Worm (Caenorhabditis elegans): ENCODE results near the gene H03G16.6.

H03G16.6 gene

DNA sequence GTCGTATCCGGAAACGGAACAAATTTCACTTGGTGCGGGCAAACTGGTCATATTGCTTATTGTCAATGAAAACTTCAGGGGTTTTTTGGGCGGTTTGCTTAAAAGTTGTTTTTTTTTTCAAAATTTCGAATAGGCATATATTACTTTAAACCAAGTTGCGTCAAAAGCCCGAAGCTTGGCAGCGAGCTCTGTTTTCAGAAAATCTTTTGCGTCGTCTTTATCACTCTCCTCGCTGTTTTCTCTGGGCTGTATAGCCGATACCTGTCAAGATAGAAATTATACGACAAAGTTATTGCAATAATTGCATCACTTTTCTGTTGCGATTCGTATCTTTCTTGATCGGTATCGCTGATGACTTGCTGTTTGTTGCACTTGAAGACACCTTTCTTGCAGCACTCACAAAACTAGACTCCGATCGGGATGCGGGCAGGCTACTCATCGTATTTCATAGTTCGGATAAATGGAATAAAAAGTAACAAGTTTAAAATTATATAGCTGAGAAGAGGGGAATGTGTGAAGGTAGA is 23.6 kb downstream of the H03G16.6 start, which contains the start of the genes H40L08.3 and H40L08.9:
Gene H40L08.3, minus strand, starts transcription at position 51 of the 524 bp plus-strand sequence.
Gene H40L08.9, minus strand, starts transcription at position 439 of the 524 bp plus-strand sequence.
- TF ChIP-seq unc-62 (GFP tag; optimal IDR thresholded peaks at IDR 0.05) = no peak
- TF ChIP-seq C04F5.9 (tag; optimal IDR thresholded peaks at IDR 0.05) = no peak
- TF ChIP-seq dpl-1 (GFP tag; optimal IDR thresholded peaks at IDR 0.05) = no peak
- TF ChIP-seq nhr-28 (tag; optimal IDR thresholded peaks at IDR 0.05) = no peak
- TF ChIP-seq fos-1 (tag; optimal IDR thresholded peaks at IDR 0.05) = no peak
- TF ChIP-seq grh-1 (GFP tag; IDR thresholded peaks at IDR 0.05) = no peak
- peak; percentile 3 for TF ChIP-seq rnt-1 (tag; optimal IDR thresholded peaks at IDR 0.05)
- TF ChIP-seq sup-37 (GFP tag; optimal IDR thresholded peaks at IDR 0.05) = no peak
- no peak for TF ChIP-seq mef-2 (tag; optimal IDR thresholded peaks at IDR 0.05)
- TF ChIP-seq lin-39 (tag; optimal IDR thresholded peaks at IDR 0.05) = no peak
- no peak for TF ChIP-seq mep-1 (tag; optimal IDR thresholded peaks at IDR 0.05)
- peak; percentile 72 for TF ChIP-seq nhr-85 (tag)
- TF ChIP-seq snu-23 (GFP tag; optimal IDR thresholded peaks at IDR 0.05) = no peak
- peak; percentile 21 for TF ChIP-seq lin-14 (GFP tag; optimal IDR thresholded peaks at IDR 0.05)
- TF ChIP-seq ces-1 (GFP tag; optimal IDR thresholded peaks at IDR 0.05) = no peak
- no peak for TF ChIP-seq sptf-1 (tag; optimal IDR thresholded peaks at IDR 0.05)
- TF ChIP-seq lir-3 (tag; optimal IDR thresholded peaks at IDR 0.05; ENCODE audit: poor library complexity) = no peak
- no peak for TF ChIP-seq C34B4.2 (tag; optimal IDR thresholded peaks at IDR 0.05)
- TF ChIP-seq efl-3 (GFP tag; optimal IDR thresholded peaks at IDR 0.05) = no peak
- TF ChIP-seq vab-15 (tag; optimal IDR thresholded peaks at IDR 0.05) = no peak
- TF ChIP-seq elt-3 (tag; optimal IDR thresholded peaks at IDR 0.05) = peak in 2 of 6 experiments; percentile 31 to 35
- no peak for TF ChIP-seq elt-2 (tag; optimal IDR thresholded peaks at IDR 0.05)
- no peak for TF ChIP-seq pqm-1 (tag; optimal IDR thresholded peaks at IDR 0.05)
- no peak for TF ChIP-seq egl-13 (tag; optimal IDR thresholded peaks at IDR 0.05)
- TF ChIP-seq xbp-1 (tag; optimal IDR thresholded peaks at IDR 0.05) = no peak
- no peak for TF ChIP-seq ztf-11 (tag; optimal IDR thresholded peaks at IDR 0.05)
- no peak for TF ChIP-seq nhr-77 (tag; optimal IDR thresholded peaks at IDR 0.05)
- peak; percentile 47 for TF ChIP-seq nhr-20 (tag; optimal IDR thresholded peaks at IDR 0.05)
- TF ChIP-seq ceh-82 (tag; optimal IDR thresholded peaks at IDR 0.05) = no peak
- no peak for TF ChIP-seq ama-1 (optimal IDR thresholded peaks at IDR 0.05)
- TF ChIP-seq tbx-2 (tag; optimal IDR thresholded peaks at IDR 0.05) = no peak
- peak; percentile 4 for TF ChIP-seq nhr-71 (tag; optimal IDR thresholded peaks at IDR 0.05)
- no peak for TF ChIP-seq mdl-1 (tag; optimal IDR thresholded peaks at IDR 0.05)
- TF ChIP-seq F16B12.6 (tag; optimal IDR thresholded peaks at IDR 0.05) = no peak
- TF ChIP-seq ets-5 (GFP tag; IDR thresholded peaks at IDR 0.05) = no peak
- TF ChIP-seq aly-2 (tag; optimal IDR thresholded peaks at IDR 0.05) = no peak
- TF ChIP-seq zag-1 (tag; optimal IDR thresholded peaks at IDR 0.05) = no peak
- no peak for TF ChIP-seq ceh-88 (GFP tag; IDR thresholded peaks at IDR 0.05)
- no peak for TF ChIP-seq unc-98 (GFP tag; IDR thresholded peaks at IDR 0.05)
- no peak for TF ChIP-seq pag-3 (tag; optimal IDR thresholded peaks at IDR 0.05; ENCODE audit: borderline replicate concordance, insufficient read depth)
- no peak for TF ChIP-seq hlh-4 (tag; optimal IDR thresholded peaks at IDR 0.05)
- TF ChIP-seq ztf-4 (tag; optimal IDR thresholded peaks at IDR 0.05) = no peak
- no peak for TF ChIP-seq alr-1 (tag; optimal IDR thresholded peaks at IDR 0.05; ENCODE audit: borderline replicate concordance)
- no peak for TF ChIP-seq jun-1 (tag; optimal IDR thresholded peaks at IDR 0.05)
- TF ChIP-seq lin-35 (GFP tag; optimal IDR thresholded peaks at IDR 0.05) = no peak
- TF ChIP-seq unc-30 (tag; optimal IDR thresholded peaks at IDR 0.05) = no peak
- TF ChIP-seq nhr-237 (tag; optimal IDR thresholded peaks at IDR 0.05) = no peak
- no peak for TF ChIP-seq lin-13 (GFP tag; optimal IDR thresholded peaks at IDR 0.05)
- TF ChIP-seq fkh-4 (tag; optimal IDR thresholded peaks at IDR 0.05; ENCODE audit: borderline replicate concordance) = no peak
- no peak for TF ChIP-seq hlh-17 (GFP tag; optimal IDR thresholded peaks at IDR 0.05; ENCODE audit: borderline replicate concordance)
- no peak for TF ChIP-seq ceh-8 (GFP tag; optimal IDR thresholded peaks at IDR 0.05)
- TF ChIP-seq nhr-19 (GFP tag; conservative IDR thresholded peaks at IDR 0.05) = no peak

Data from whole organism, L1 larva.